Worm (Caenorhabditis elegans): ENCODE data around the gene Y38C1AA.12.

DNA sequence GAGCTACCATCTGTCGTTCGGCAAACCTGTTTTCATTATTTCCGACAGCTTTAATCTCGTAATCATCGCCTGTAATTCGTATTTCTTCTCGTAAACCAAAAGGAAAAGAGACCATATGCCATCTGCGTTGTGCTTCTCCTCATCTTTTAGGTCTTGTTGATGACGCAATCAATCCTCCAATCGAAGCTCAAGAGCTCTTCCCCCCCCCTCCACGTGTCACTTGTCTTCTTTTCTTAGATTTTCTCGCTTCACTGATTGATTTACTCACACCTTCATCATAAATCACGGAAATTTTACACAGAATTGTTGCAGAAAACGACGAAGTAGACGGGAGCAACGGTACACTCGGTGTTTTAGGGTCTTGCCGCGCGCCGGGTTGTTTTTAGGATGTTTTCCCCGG, 13.4 kb upstream of the Y38C1AA.12 start, which contains the start of gene tcl-2:
- TF ChIP-seq nhr-237 (tag; optimal IDR thresholded peaks at IDR 0.05) (no peak), nhr-47 (tag; optimal IDR thresholded peaks at IDR 0.05) (no peak), nhr-76 (tag; optimal IDR thresholded peaks at IDR 0.05) (no peak)
